Fruit fly (Drosophila melanogaster) whole organism, embryonic: ENCODE measurements around the gene Pp1-13C.

ENCODE experiments used
- ATbp ChIP-seq: fragments of 200-800 bp; sonication (Bioruptor generic); optimal IDR thresholded peaks from 2 replicates; lab custom pipeline; 2017; ENCODE audit warnings: missing biosample characterization, mild to moderate bottlenecking, missing genetic modification characterization, missing genetic modification reagents
- Adf1 ChIP-seq: fragments of 200-800 bp; sonication (Bioruptor generic); IDR thresholded peaks from 2 replicates; pipeline ENCODE4 v1.3.6; 2022; ENCODE audit warnings: missing biosample characterization, missing genetic modification characterization
- Atf3 ChIP-seq: fragments of 200-800 bp; sonication (Bioruptor generic); optimal IDR thresholded peaks from 3 replicates; lab custom pipeline; 2016; ENCODE audit warnings: missing biosample characterization, missing genetic modification characterization
- CG10274 ChIP-seq: fragments of 200-800 bp; sonication (Bioruptor generic); optimal IDR thresholded peaks from 3 replicates; lab custom pipeline; 2017; ENCODE audit warnings: missing biosample characterization, mild to moderate bottlenecking, missing genetic modification characterization
- CG10654 ChIP-seq: fragments of 200-800 bp; sonication (Bioruptor generic); optimal IDR thresholded peaks from 2 replicates; lab custom pipeline; 2016; ENCODE audit warnings: missing biosample characterization, missing genetic modification characterization
- CG11723 ChIP-seq: fragments of 200-800 bp; sonication (Bioruptor generic); optimal IDR thresholded peaks from 2 replicates; lab custom pipeline; 2017; ENCODE audit warnings: missing biosample characterization, mild to moderate bottlenecking, missing genetic modification characterization
- CG12299 ChIP-seq: fragments of 200-800 bp; sonication (Bioruptor generic); optimal IDR thresholded peaks from 2 replicates; lab custom pipeline; 2018; ENCODE audit warnings: missing biosample characterization, mild to moderate bottlenecking, missing genetic modification characterization
- CG1233 ChIP-seq: fragments of 200-800 bp; sonication (Bioruptor generic); optimal IDR thresholded peaks from 4 replicates; lab custom pipeline; 2018; ENCODE audit warnings: missing biosample characterization, mild to moderate bottlenecking, missing genetic modification characterization
- CG16813 ChIP-seq: fragments of 200-800 bp; sonication (Bioruptor generic); IDR thresholded peaks from 3 replicates; pipeline ENCODE4 v1.3.6; 2022; ENCODE audit warnings: missing biosample characterization, missing genetic modification characterization; ENCODE audit not compliant: partially characterized antibody
- CG17361 ChIP-seq: fragments of 200-800 bp; sonication (Bioruptor generic); IDR thresholded peaks from 3 replicates; pipeline ENCODE4 v1.3.6; 2022; ENCODE audit warnings: missing biosample characterization, missing genetic modification characterization
- CG2116 ChIP-seq: fragments of 200-800 bp; sonication (Bioruptor generic); optimal IDR thresholded peaks from 3 replicates; lab custom pipeline; 2018; ENCODE audit warnings: missing biosample characterization, mild to moderate bottlenecking, missing genetic modification characterization
- CG3995 ChIP-seq: fragments of 200-800 bp; sonication (Bioruptor generic); optimal IDR thresholded peaks from 3 replicates; lab custom pipeline; 2016; ENCODE audit warnings: missing biosample characterization, missing genetic modification characterization
- CG4820 ChIP-seq: fragments of 200-800 bp; sonication (Bioruptor generic); optimal IDR thresholded peaks from 3 replicates; lab custom pipeline; 2016; ENCODE audit warnings: missing biosample characterization, missing genetic modification characterization
- CG6689 ChIP-seq: fragments of 200-800 bp; sonication (Bioruptor generic); IDR thresholded peaks from 2 replicates; pipeline ENCODE4 v1.3.6; 2022; ENCODE audit warnings: missing biosample characterization, missing genetic modification characterization
- CG7271 ChIP-seq: fragments of 200-800 bp; sonication (Bioruptor generic); optimal IDR thresholded peaks from 2 replicates; lab custom pipeline; 2018; ENCODE audit warnings: missing biosample characterization, mild to moderate bottlenecking, missing genetic modification characterization, moderate library complexity
- Chrac-16 ChIP-seq: fragments of 200-800 bp; sonication (Bioruptor generic); optimal IDR thresholded peaks from 3 replicates; lab custom pipeline; 2016; ENCODE audit warnings: missing biosample characterization, missing genetic modification characterization
- CrebB ChIP-seq: fragments of 200-800 bp; sonication (Bioruptor generic); optimal IDR thresholded peaks from 3 replicates; lab custom pipeline; 2018; ENCODE audit warnings: missing biosample characterization, mild to moderate bottlenecking, missing genetic modification characterization
- Dll ChIP-seq: fragments of 200-800 bp; sonication (Bioruptor generic); IDR thresholded peaks from 4 replicates; pipeline ENCODE4 v1.3.6; 2022; ENCODE audit warnings: missing biosample characterization, missing genetic modification characterization; ENCODE audit not compliant: partially characterized antibody
- ERR ChIP-seq: fragments of 200-800 bp; sonication (Bioruptor generic); optimal IDR thresholded peaks from 2 replicates; lab custom pipeline; 2016; ENCODE audit warnings: missing biosample characterization, missing genetic modification characterization
- Elba2 ChIP-seq: fragments of 200-800 bp; sonication (Bioruptor generic); optimal IDR thresholded peaks from 3 replicates; lab custom pipeline; 2016; ENCODE audit warnings: missing biosample characterization, missing genetic modification characterization
- Fer3 ChIP-seq: fragments of 200-800 bp; sonication (Bioruptor generic); optimal IDR thresholded peaks from 2 replicates; lab custom pipeline; 2018; ENCODE audit warnings: missing biosample characterization, mild to moderate bottlenecking, missing genetic modification characterization, moderate library complexity
- HLH4C ChIP-seq: fragments of 200-800 bp; sonication (Bioruptor generic); IDR thresholded peaks from 3 replicates; pipeline ENCODE4 v1.3.6; 2022; ENCODE audit warnings: missing biosample characterization, missing genetic modification characterization; ENCODE audit not compliant: partially characterized antibody
- HLH54F ChIP-seq: fragments of 200-800 bp; sonication (Bioruptor generic); optimal IDR thresholded peaks from 3 replicates; lab custom pipeline; 2016; ENCODE audit warnings: missing biosample characterization, missing genetic modification characterization
- Hey ChIP-seq: fragments of 200-800 bp; sonication (Bioruptor generic); optimal IDR thresholded peaks from 3 replicates; lab custom pipeline; 2018; ENCODE audit warnings: missing biosample characterization, mild to moderate bottlenecking, missing genetic modification characterization
- HmgZ ChIP-seq: fragments of 200-800 bp; sonication (Bioruptor generic); optimal IDR thresholded peaks from 2 replicates; lab custom pipeline; 2018; ENCODE audit warnings: missing biosample characterization, mild to moderate bottlenecking, missing genetic modification characterization
- Neu2 ChIP-seq: fragments of 200-800 bp; sonication (Bioruptor generic); optimal IDR thresholded peaks from 3 replicates; lab custom pipeline; 2016; ENCODE audit warnings: missing biosample characterization, missing genetic modification characterization, borderline replicate concordance
- Nf-YB ChIP-seq: fragments of 200-800 bp; sonication (Bioruptor generic); optimal IDR thresholded peaks from 3 replicates; lab custom pipeline; 2019; ENCODE audit warnings: missing biosample characterization, mild to moderate bottlenecking, missing genetic modification characterization, moderate library complexity
- Oli ChIP-seq: fragments of 200-800 bp; sonication (Bioruptor generic); optimal IDR thresholded peaks from 2 replicates; lab custom pipeline; 2018; ENCODE audit warnings: missing biosample characterization, mild to moderate bottlenecking, missing genetic modification characterization, moderate library complexity
- Poxn ChIP-seq: fragments of 200-800 bp; sonication (Bioruptor generic); IDR thresholded peaks from 2 replicates; pipeline ENCODE4 v1.3.6; 2022; ENCODE audit warnings: missing biosample characterization, missing genetic modification characterization
- Ptx1 ChIP-seq: fragments of 200-800 bp; sonication (Bioruptor generic); IDR thresholded peaks from 2 replicates; pipeline ENCODE4 v1.3.6; 2022; ENCODE audit warnings: missing biosample characterization, missing genetic modification characterization
- Sox100B ChIP-seq: fragments of 200-800 bp; sonication (Bioruptor generic); optimal IDR thresholded peaks from 3 replicates; lab custom pipeline; 2018; ENCODE audit warnings: missing biosample characterization, mild to moderate bottlenecking, missing genetic modification characterization
- da ChIP-seq: fragments of 200-800 bp; sonication (Bioruptor generic); optimal IDR thresholded peaks from 2 replicates; lab custom pipeline; 2016; ENCODE audit warnings: missing biosample characterization, missing genetic modification characterization
- dimm ChIP-seq: fragments of 200-800 bp; sonication (Bioruptor generic); IDR thresholded peaks from 2 replicates; pipeline ENCODE4 v1.3.6; 2022; ENCODE audit warnings: missing biosample characterization, missing genetic modification characterization
- fd96Cb ChIP-seq: fragments of 200-800 bp; sonication (Bioruptor generic); optimal IDR thresholded peaks from 2 replicates; lab custom pipeline; 2018; ENCODE audit warnings: missing biosample characterization, mild to moderate bottlenecking, missing genetic modification characterization, moderate library complexity
- hth ChIP-seq: fragments of >200 bp; optimal IDR thresholded peaks from 2 replicates; lab custom pipeline; 2017; ENCODE audit warnings: inconsistent platforms
- klu ChIP-seq: fragments of 200-800 bp; sonication (Bioruptor generic); IDR thresholded peaks from 2 replicates; pipeline ENCODE4 v1.3.6; 2022; ENCODE audit warnings: missing biosample characterization, missing genetic modification characterization
- pnt ChIP-seq: fragments of 200-800 bp; sonication (Bioruptor generic); optimal IDR thresholded peaks from 3 replicates; lab custom pipeline; 2016; ENCODE audit warnings: missing biosample characterization, missing genetic modification characterization
- prd ChIP-seq, 3 experiments: fragments of >200 bp in 2 of 3; fragments of 200-800 bp in 1 of 3; sonication (Bioruptor generic) in 1 of 3; optimal IDR thresholded peaks in 2 of 3; IDR thresholded peaks in 1 of 3; 2 replicates in 2 of 3; 3 replicates in 1 of 3; pipeline versions ENCODE4 v1.3.6 to Lab custom; 2017 to 2022; ENCODE audit warnings: missing biosample characterization in 1 of 3, missing genetic modification characterization in 1 of 3
- ranshi ChIP-seq: fragments of 200-800 bp; sonication (Bioruptor generic); IDR thresholded peaks from 2 replicates; pipeline ENCODE4 v1.3.6; 2022; ENCODE audit warnings: missing biosample characterization, missing genetic modification characterization
- scrt ChIP-seq: fragments of 200-800 bp; sonication (Bioruptor generic); optimal IDR thresholded peaks from 2 replicates; lab custom pipeline; 2018; ENCODE audit warnings: missing biosample characterization, mild to moderate bottlenecking, missing genetic modification characterization, moderate library complexity
- seq ChIP-seq: fragments of 200-800 bp; sonication (Bioruptor generic); IDR thresholded peaks from 2 replicates; pipeline ENCODE4 v1.3.6; 2022; ENCODE audit warnings: missing biosample characterization, missing genetic modification characterization
- sr ChIP-seq: fragments of 200-800 bp; sonication (Bioruptor generic); IDR thresholded peaks from 3 replicates; pipeline ENCODE4 v1.3.6; 2022; ENCODE audit warnings: missing biosample characterization, missing genetic modification characterization
- ssp ChIP-seq: fragments of 200-800 bp; sonication (Bioruptor generic); IDR thresholded peaks from 2 replicates; pipeline ENCODE4 v1.3.6; 2022; ENCODE audit warnings: missing biosample characterization, missing genetic modification characterization
- unc-4 ChIP-seq: fragments of 200-800 bp; sonication (Bioruptor generic); IDR thresholded peaks from 2 replicates; pipeline ENCODE4 v1.3.6; 2022; ENCODE audit warnings: missing biosample characterization, missing genetic modification characterization; ENCODE audit not compliant: partially characterized antibody
- usp ChIP-seq: fragments of >200 bp; optimal IDR thresholded peaks from 2 replicates; lab custom pipeline; 2017; ENCODE audit warnings: missing biosample characterization, missing genetic modification characterization
- wek ChIP-seq: fragments of 200-800 bp; sonication (Bioruptor generic); optimal IDR thresholded peaks from 3 replicates; lab custom pipeline; 2018; ENCODE audit warnings: missing biosample characterization, mild to moderate bottlenecking, missing genetic modification characterization, moderate library complexity

Pp1-13C gene

dm6 chrX:15319290-15319689 lies 41.6 kb downstream of the Pp1-13C start, which contains the start of gene Top1 (continued):
- TF ChIP-seq dimm (GFP tag; lab: Robert Waterston, UW) (no peak), pnt (GFP tag; lab: Kevin White, UChicago) (no peak), ranshi (peak; percentile 47; the same call in 1 of the 2 replicates), HLH54F (no peak), klu (GFP tag; lab: Robert Waterston, UW) (no peak), Chrac-16 (GFP tag; lab: Kevin White, UChicago) (no peak), ERR (no peak), CrebB (tag; lab: Kevin White, UChicago) (no peak), Hey (tag; lab: Kevin White, UChicago) (no peak), da (GFP tag; lab: Kevin White, UChicago) (no peak), CG10654 (GFP tag; lab: Kevin White, UChicago) (no peak), unc-4 (GFP tag; lab: Robert Waterston, UW) (peak; percentile 97), CG12299 (no peak), sr (GFP tag; lab: Robert Waterston, UW) (no peak), HmgZ (tag; lab: Kevin White, UChicago) (peak; percentile 56), CG4820 (GFP tag; lab: Kevin White, UChicago) (no peak), seq (no peak), Atf3 (no peak), HLH4C (GFP tag; lab: Robert Waterston, UW) (peak; percentile 94), Nf-YB (GFP tag; lab: Kevin White, UChicago) (no peak), CG7271 (no peak), fd96Cb (tag; lab: Kevin White, UChicago) (no peak), CG16813 (GFP tag; lab: Robert Waterston, UW) (peak; percentile 97), CG1233 (GFP tag; lab: Kevin White, UChicago) (no peak), Fer3 (tag; lab: Kevin White, UChicago) (peak; percentile 10), ssp (GFP tag; lab: Robert Waterston, UW) (peak; percentile 44; the same call in 1 of the 2 replicates), CG6689 (GFP tag; lab: Robert Waterston, UW) (no peak), CG11723 (GFP tag; lab: Kevin White, UChicago) (no peak), Neu2 (GFP tag; lab: Kevin White, UChicago) (no peak), Sox100B (GFP tag; lab: Kevin White, UChicago) (no peak), Adf1 (GFP tag; lab: Robert Waterston, UW) (peak; percentile 31), Oli (tag; lab: Kevin White, UChicago) (no peak), Poxn (GFP tag; lab: Robert Waterston, UW) (no peak), Dll (GFP tag; lab: Robert Waterston, UW) (peak; percentile 90), CG17361 (GFP tag; lab: Robert Waterston, UW) (0 out of 3 replicates have a peak, but pooled peaks have one; percentile 15), wek (GFP tag; lab: Kevin White, UChicago) (peak; percentile 50), Elba2 (GFP tag; lab: Kevin White, UChicago) (no peak), prd (optimal IDR thresholded peaks at IDR 0.05; lab: Kevin White, UChicago) (no peak), prd (GFP tag; IDR thresholded peaks at IDR 0.05; lab: Robert Waterston, UW) (peak; percentile 38; the same call in 2 of the 3 replicates), CG10274 (GFP tag; lab: Kevin White, UChicago) (no peak), ATbp (no peak), scrt (no peak), CG3995 (peak; percentile 99), hth (lab: Kevin White, UChicago) (no peak), CG2116 (GFP tag; lab: Kevin White, UChicago) (peak; percentile 71), Ptx1 (no peak), usp (GFP tag; lab: Kevin White, UChicago) (no peak)
